Worm (Caenorhabditis elegans) whole organism, L4/young adult: Measurements from ENCODE around the gene Y55D5A.3.

Source experiments
- W03F9.2 ChIP-seq: fragments of 150-350 bp; optimal IDR thresholded peaks from 2 replicates; lab custom pipeline; 2014; ENCODE audit warnings: missing biosample characterization, missing genetic modification characterization
- dao-5 ChIP-seq: sonication (generic microtip); optimal IDR thresholded peaks from 2 replicates; lab custom pipeline; 2016; ENCODE audit warnings: missing genotype, missing genetic modification characterization, moderate library complexity, missing compliant biosample characterization
- him-1 ChIP-seq: sonication (generic microtip); optimal IDR thresholded peaks from 2 replicates; lab custom pipeline; 2016; ENCODE audit warnings: missing genotype, missing genetic modification reagents, missing genetic modification characterization, missing compliant biosample characterization

ce11 chrIII:2946101-2946500 lies 29.5 kb downstream of the Y55D5A.3 start, which contains the start of gene H05C05.4:
- TF ChIP-seq him-1 (tag; lab: Kevin White, UChicago): no peak
- no peak for TF ChIP-seq dao-5 (tag; lab: Kevin White, UChicago)
- TF ChIP-seq W03F9.2 (tag; lab: Kevin White, UChicago): no peak
